Comparison of ENCODE assay signal across 2 fruit fly cellular contexts in the genomic region with DNA sequence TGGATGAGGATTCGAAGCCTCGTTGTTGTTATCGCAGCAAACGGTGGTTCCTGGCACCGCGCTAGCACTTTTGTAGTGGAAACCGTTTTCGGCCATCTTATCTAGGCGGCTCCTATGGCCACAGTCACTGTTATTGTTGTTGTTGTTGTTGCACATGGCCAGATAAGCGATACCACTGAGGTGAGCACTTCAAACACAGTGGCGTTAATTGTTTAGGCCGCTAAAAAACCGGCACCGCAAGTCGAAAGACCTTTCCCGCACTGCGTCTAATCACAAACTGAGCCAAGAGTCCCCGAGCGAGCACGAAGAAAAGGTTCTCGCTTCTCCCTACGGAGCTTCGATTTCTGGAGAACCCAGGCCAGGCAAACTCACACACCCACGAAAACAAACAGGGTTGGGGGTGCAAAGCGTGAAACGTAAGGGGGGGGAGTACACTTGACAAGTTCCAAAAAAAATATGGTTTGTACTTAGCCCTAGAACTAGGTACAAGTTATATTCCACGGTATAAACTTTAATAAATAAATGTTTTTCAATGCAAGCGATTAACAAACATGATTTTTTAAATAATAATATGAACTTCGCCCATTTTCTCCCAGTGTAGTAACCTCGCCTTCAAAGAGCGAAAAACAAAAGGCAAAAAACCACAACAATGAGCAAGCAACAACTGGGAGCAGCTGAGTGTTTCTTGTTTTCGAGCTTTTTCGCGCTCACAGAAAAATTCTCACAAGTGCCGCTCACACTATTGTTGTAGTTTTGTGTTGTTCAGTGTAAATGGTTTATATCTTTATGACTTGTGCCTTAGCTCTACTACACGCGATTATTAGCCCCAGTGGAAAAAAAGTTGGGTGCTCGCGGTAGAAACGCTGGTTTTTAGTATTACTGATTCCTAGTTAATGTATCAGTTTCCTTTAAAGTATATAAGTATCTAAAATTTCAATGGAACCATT.
TF ChIP-seq lines count a peak whose summit lies in the region.

No protein-coding gene starts in this region.

TF ChIP-seq in whole organism, embryonic, 481 proteins besides CTCF, POLR2A, EP300 and RAD21 (continued from another document and continues in another):
- TF ChIP-seq D (optimal IDR thresholded peaks at IDR 0.05; lab: Kevin White, UChicago) (no peak), D (GFP tag; optimal IDR thresholded peaks at IDR 0.05; lab: Kevin White, UChicago) (peak; percentile 65), Usf (GFP tag; optimal IDR thresholded peaks at IDR 0.05; lab: Kevin White, UChicago) (peak; percentile 57), fd96Cb (tag; optimal IDR thresholded peaks at IDR 0.05; lab: Kevin White, UChicago) (peak; percentile 61), CG7963 (GFP tag; IDR thresholded peaks at IDR 0.05; lab: Robert Waterston, UW; ENCODE audit: partially characterized antibody) (no peak), dysf (GFP tag; IDR thresholded peaks at IDR 0.05; lab: Robert Waterston, UW) (peak; percentile 94), CG1233 (GFP tag; optimal IDR thresholded peaks at IDR 0.05; lab: Kevin White, UChicago) (peak; percentile 31), CG8359 (GFP tag; optimal IDR thresholded peaks at IDR 0.05; lab: Kevin White, UChicago; ENCODE audit: borderline replicate concordance) (peak; percentile 7), CG12155 (GFP tag; optimal IDR thresholded peaks at IDR 0.05; lab: Kevin White, UChicago) (peak; percentile 81), CG13296 (GFP tag; optimal IDR thresholded peaks at IDR 0.05; lab: Kevin White, UChicago) (peak; percentile 71), repo (GFP tag; optimal IDR thresholded peaks at IDR 0.05; lab: Kevin White, UChicago) (no peak), ato (GFP tag; IDR thresholded peaks at IDR 0.05; lab: Robert Waterston, UW; ENCODE audit: partially characterized antibody) (no peak), CG18599 (GFP tag; optimal IDR thresholded peaks at IDR 0.05; lab: Kevin White, UChicago) (peak; percentile 92), CG12942 (GFP tag; optimal IDR thresholded peaks at IDR 0.05; lab: Kevin White, UChicago) (peak; percentile 51), pfk (GFP tag; optimal IDR thresholded peaks at IDR 0.05; lab: Kevin White, UChicago) (no peak), Nf-YC (tag; optimal IDR thresholded peaks at IDR 0.05; lab: Kevin White, UChicago) (peak; percentile 50), az2 (GFP tag; optimal IDR thresholded peaks at IDR 0.05; lab: Kevin White, UChicago) (peak; percentile 78), maf-S (GFP tag; optimal IDR thresholded peaks at IDR 0.05; lab: Kevin White, UChicago) (peak; percentile 46), Fer3 (tag; optimal IDR thresholded peaks at IDR 0.05; lab: Kevin White, UChicago) (peak; percentile 60), Adf1 (GFP tag; IDR thresholded peaks at IDR 0.05; lab: Robert Waterston, UW) (peak; percentile 79), hkb (optimal IDR thresholded peaks at IDR 0.05; lab: Kevin White, UChicago) (no peak), hkb (GFP tag; IDR thresholded peaks at IDR 0.05; lab: Robert Waterston, UW) (peak; percentile 91), CG17186 (GFP tag; optimal IDR thresholded peaks at IDR 0.05; lab: Kevin White, UChicago) (no peak), CG3163 (GFP tag; optimal IDR thresholded peaks at IDR 0.05; lab: Kevin White, UChicago) (no peak), CG8388 (GFP tag; optimal IDR thresholded peaks at IDR 0.05; lab: Kevin White, UChicago) (peak; percentile 39), CG1602 (GFP tag; optimal IDR thresholded peaks at IDR 0.05; lab: Kevin White, UChicago) (peak; percentile 74), Dip2 (GFP tag; IDR thresholded peaks at IDR 0.05; lab: Robert Waterston, UW) (no peak), pita (GFP tag; optimal IDR thresholded peaks at IDR 0.05; lab: Kevin White, UChicago) (no peak), CG2678 (tag; optimal IDR thresholded peaks at IDR 0.05; lab: Kevin White, UChicago) (peak; percentile 87), ind (GFP tag; optimal IDR thresholded peaks at IDR 0.05; lab: Kevin White, UChicago) (peak; percentile 87), zen2 (GFP tag; IDR thresholded peaks at IDR 0.05; lab: Robert Waterston, UW; ENCODE audit: partially characterized antibody) (no peak), nmo (GFP tag; optimal IDR thresholded peaks at IDR 0.05; lab: Kevin White, UChicago) (peak; percentile 87), pb (GFP tag; optimal IDR thresholded peaks at IDR 0.05; lab: Kevin White, UChicago) (no peak), CG6654 (GFP tag; optimal IDR thresholded peaks at IDR 0.05; lab: Kevin White, UChicago) (peak; percentile 61), HHEX (GFP tag; optimal IDR thresholded peaks at IDR 0.05; lab: Kevin White, UChicago) (peak; percentile 63), sob (GFP tag; IDR thresholded peaks at IDR 0.05; lab: Robert Waterston, UW) (peak; percentile 75), CG4617 (GFP tag; optimal IDR thresholded peaks at IDR 0.05; lab: Kevin White, UChicago; ENCODE audit: borderline replicate concordance) (peak; percentile 19), Ets97D (GFP tag; optimal IDR thresholded peaks at IDR 0.05; lab: Kevin White, UChicago) (peak; percentile 11), sug (tag; optimal IDR thresholded peaks at IDR 0.05; lab: Kevin White, UChicago) (peak; percentile 73), zfh1 (GFP tag; IDR thresholded peaks at IDR 0.05; lab: Robert Waterston, UW) (peak; percentile 71), abd-A (tag; optimal IDR thresholded peaks at IDR 0.05; lab: Kevin White, UChicago) (no peak), CG34422 (GFP tag; IDR thresholded peaks at IDR 0.05; lab: Robert Waterston, UW) (peak; percentile 90), CG31441 (GFP tag; IDR thresholded peaks at IDR 0.05; lab: Robert Waterston, UW) (peak; percentile 89), Atf3 (GFP tag; optimal IDR thresholded peaks at IDR 0.05; lab: Kevin White, UChicago) (no peak), crc (GFP tag; optimal IDR thresholded peaks at IDR 0.05; lab: Kevin White, UChicago) (peak; percentile 66), stc (GFP tag; IDR thresholded peaks at IDR 0.05; lab: Robert Waterston, UW) (peak; percentile 86), Nf-YB (GFP tag; optimal IDR thresholded peaks at IDR 0.05; lab: Kevin White, UChicago) (peak; percentile 60), Dp (GFP tag; optimal IDR thresholded peaks at IDR 0.05; lab: Kevin White, UChicago) (no peak), Xbp1 (GFP tag; optimal IDR thresholded peaks at IDR 0.05; lab: Kevin White, UChicago) (peak; percentile 80), h (optimal IDR thresholded peaks at IDR 0.05; lab: Kevin White, UChicago) (no peak), CG7745 (tag; optimal IDR thresholded peaks at IDR 0.05; lab: Kevin White, UChicago) (no peak), ATbp (GFP tag; optimal IDR thresholded peaks at IDR 0.05; lab: Kevin White, UChicago) (peak; percentile 64), Atf6 (GFP tag; IDR thresholded peaks at IDR 0.05; lab: Robert Waterston, UW) (peak; percentile 91), Hr3 (GFP tag; optimal IDR thresholded peaks at IDR 0.05; lab: Kevin White, UChicago) (peak; percentile 79), otp (GFP tag; IDR thresholded peaks at IDR 0.05; lab: Robert Waterston, UW) (peak; percentile 76), grn (GFP tag; optimal IDR thresholded peaks at IDR 0.05; lab: Kevin White, UChicago) (peak; percentile 28), zfh2 (GFP tag; optimal IDR thresholded peaks at IDR 0.05; lab: Kevin White, UChicago) (peak; percentile 59), CG12299 (tag; optimal IDR thresholded peaks at IDR 0.05; lab: Kevin White, UChicago) (peak; percentile 47), CG13123 (GFP tag; optimal IDR thresholded peaks at IDR 0.05; lab: Kevin White, UChicago) (peak; percentile 20), Doc2 (GFP tag; IDR thresholded peaks at IDR 0.05; lab: Robert Waterston, UW) (peak; percentile 78)

TF ChIP-seq in whole organism, prepupa, 60 proteins besides CTCF, POLR2A, EP300 and RAD21 (continued from another document):
- TF ChIP-seq CG11902 (GFP tag; optimal IDR thresholded peaks at IDR 0.05; lab: Kevin White, UChicago) (peak; percentile 21), Met (GFP tag; optimal IDR thresholded peaks at IDR 0.05; lab: Kevin White, UChicago) (peak; percentile 69), CG15336 (GFP tag; IDR thresholded peaks at IDR 0.05; lab: Robert Waterston, UW) (peak; percentile 88), CG32006 (GFP tag; optimal IDR thresholded peaks at IDR 0.05; lab: Kevin White, UChicago) (peak; percentile 86), Hr39 (GFP tag; optimal IDR thresholded peaks at IDR 0.05; lab: Kevin White, UChicago) (peak; percentile 70), Ets21C (GFP tag; optimal IDR thresholded peaks at IDR 0.05; lab: Kevin White, UChicago) (peak; percentile 4), fkh (GFP tag; optimal IDR thresholded peaks at IDR 0.05; lab: Kevin White, UChicago) (peak; percentile 67), CG10669 (GFP tag; optimal IDR thresholded peaks at IDR 0.05; lab: Kevin White, UChicago) (peak; percentile 66), Sox15 (GFP tag; optimal IDR thresholded peaks at IDR 0.05; lab: Kevin White, UChicago) (peak; percentile 43), Hr4 (GFP tag; optimal IDR thresholded peaks at IDR 0.05; lab: Kevin White, UChicago) (peak; percentile 70), CG8319 (GFP tag; optimal IDR thresholded peaks at IDR 0.05; lab: Kevin White, UChicago) (peak; percentile 60), CG10631 (GFP tag; optimal IDR thresholded peaks at IDR 0.05; lab: Kevin White, UChicago) (peak; percentile 68), CG8632 (GFP tag; optimal IDR thresholded peaks at IDR 0.05; lab: Kevin White, UChicago) (peak; percentile 59), dsx (GFP tag; optimal IDR thresholded peaks at IDR 0.05; lab: Kevin White, UChicago; ENCODE audit: poor library complexity, severe bottlenecking) (peak; percentile 34), CG6276 (GFP tag; optimal IDR thresholded peaks at IDR 0.05; lab: Kevin White, UChicago) (peak; percentile 66)
TF ChIP-seq in whole organism, prepupa: peak in this region for 57.
